Worm (Caenorhabditis elegans) whole organism, mixed stage, embryonic: ENCODE results near the gene Y116A8C.30.

ENCODE experiments used
- M03D4.4 ChIP-seq: sonication (generic microtip); optimal IDR thresholded peaks from 2 replicates; lab custom pipeline; 2017; ENCODE audit warnings: mild to moderate bottlenecking, missing genetic modification characterization, missing compliant biosample characterization
- bed-3 ChIP-seq: fragments of 200-800 bp; sonication (Bioruptor generic); optimal IDR thresholded peaks from 3 replicates; lab custom pipeline; 2018; ENCODE audit warnings: mild to moderate bottlenecking, missing genetic modification characterization, moderate library complexity, missing compliant biosample characterization
- blmp-1 ChIP-seq: fragments of 150-350 bp; optimal IDR thresholded peaks from 2 replicates; lab custom pipeline; 2014; ENCODE audit warnings: missing biosample characterization, missing genetic modification characterization
- ceh-39 ChIP-seq: fragments of 150-350 bp; optimal IDR thresholded peaks from 2 replicates; lab custom pipeline; 2014; ENCODE audit warnings: missing biosample characterization, missing genetic modification characterization
- ceh-43 ChIP-seq: fragments of 200-800 bp; sonication (Bioruptor generic); optimal IDR thresholded peaks from 2 replicates; lab custom pipeline; 2018; ENCODE audit warnings: mild to moderate bottlenecking, missing genetic modification characterization, moderate library complexity, missing compliant biosample characterization
- ceh-83 ChIP-seq: fragments of 200-800 bp; sonication (Bioruptor generic); optimal IDR thresholded peaks from 2 replicates; lab custom pipeline; 2018; ENCODE audit warnings: mild to moderate bottlenecking, missing genetic modification characterization, missing compliant biosample characterization
- ces-1 ChIP-seq: fragments of 150-350 bp; optimal IDR thresholded peaks from 2 replicates; lab custom pipeline; 2014; ENCODE audit warnings: missing biosample characterization, missing genetic modification reagents, missing genetic modification characterization
- cnd-1 ChIP-seq: fragments of 200-800 bp; sonication (Bioruptor generic); optimal IDR thresholded peaks from 2 replicates; lab custom pipeline; 2018; ENCODE audit warnings: mild to moderate bottlenecking, missing genetic modification characterization, missing compliant biosample characterization
- drap-1 ChIP-seq: fragments of 200-800 bp; sonication (Bioruptor generic); optimal IDR thresholded peaks from 3 replicates; lab custom pipeline; 2018; ENCODE audit warnings: mild to moderate bottlenecking, missing genetic modification characterization, missing compliant biosample characterization
- elt-1 ChIP-seq: sonication (generic microtip); optimal IDR thresholded peaks from 2 replicates; lab custom pipeline; 2017; ENCODE audit warnings: missing genetic modification characterization, mild to moderate bottlenecking, missing compliant biosample characterization, antibody characterized with exemption, moderate library complexity, borderline replicate concordance; ENCODE audit not compliant: insufficient read depth
- elt-3 ChIP-seq: fragments of 150-350 bp; optimal IDR thresholded peaks from 2 replicates; lab custom pipeline; 2014; ENCODE audit warnings: missing biosample characterization, missing genetic modification characterization
- flh-1 ChIP-seq: fragments of 200-800 bp; sonication (Bioruptor generic); optimal IDR thresholded peaks from 2 replicates; lab custom pipeline; 2018; ENCODE audit warnings: mild to moderate bottlenecking, missing genetic modification characterization, moderate library complexity, missing compliant biosample characterization
- ham-2 ChIP-seq: fragments of 200-800 bp; sonication (Bioruptor generic); optimal IDR thresholded peaks from 2 replicates; lab custom pipeline; 2018; ENCODE audit warnings: mild to moderate bottlenecking, missing genetic modification characterization, missing compliant biosample characterization
- hlh-1 ChIP-seq: fragments of 150-350 bp; optimal IDR thresholded peaks from 2 replicates; lab custom pipeline; 2014; ENCODE audit warnings: missing biosample characterization, missing genetic modification reagents, missing genetic modification characterization
- lin-13 ChIP-seq: fragments of 150-350 bp; optimal IDR thresholded peaks from 2 replicates; lab custom pipeline; 2014; ENCODE audit warnings: missing biosample characterization, missing genetic modification characterization
- lin-32 ChIP-seq: fragments of 200-800 bp; sonication (Bioruptor generic); optimal IDR thresholded peaks from 2 replicates; lab custom pipeline; 2018; ENCODE audit warnings: mild to moderate bottlenecking, missing genetic modification characterization, missing compliant biosample characterization
- lsy-2 ChIP-seq: fragments of 150-350 bp; optimal IDR thresholded peaks from 2 replicates; lab custom pipeline; 2014; ENCODE audit warnings: missing biosample characterization, missing genetic modification characterization
- mab-5 ChIP-seq: fragments of 150-350 bp; optimal IDR thresholded peaks from 2 replicates; lab custom pipeline; 2014; ENCODE audit warnings: missing biosample characterization, missing genetic modification characterization
- mep-1 ChIP-seq: fragments of 150-350 bp; optimal IDR thresholded peaks from 2 replicates; lab custom pipeline; 2017; ENCODE audit warnings: missing biosample characterization, missing genetic modification reagents, missing genetic modification characterization, inconsistent platforms
- mls-2 ChIP-seq: sonication (generic microtip); optimal IDR thresholded peaks from 2 replicates; lab custom pipeline; 2016; ENCODE audit warnings: mild to moderate bottlenecking, missing genetic modification characterization, moderate library complexity, missing compliant biosample characterization
- nhr-12 ChIP-seq: fragments of 150-350 bp; optimal IDR thresholded peaks from 2 replicates; lab custom pipeline; 2014; ENCODE audit warnings: missing biosample characterization, missing genetic modification characterization
- nhr-2 ChIP-seq: fragments of 150-350 bp; optimal IDR thresholded peaks from 2 replicates; lab custom pipeline; 2014; ENCODE audit warnings: missing biosample characterization, missing genetic modification characterization
- nhr-237 ChIP-seq: fragments of 150-350 bp; optimal IDR thresholded peaks from 2 replicates; lab custom pipeline; 2014; ENCODE audit warnings: missing biosample characterization, missing genetic modification characterization
- nhr-28 ChIP-seq: fragments of 150-350 bp; optimal IDR thresholded peaks from 2 replicates; lab custom pipeline; 2014; ENCODE audit warnings: missing biosample characterization, missing genetic modification characterization
- nhr-76 ChIP-seq: sonication (generic microtip); optimal IDR thresholded peaks from 2 replicates; lab custom pipeline; 2017; ENCODE audit warnings: missing biosample characterization, missing genetic modification characterization
- pha-4 ChIP-seq: fragments of 150-350 bp; optimal IDR thresholded peaks from 2 replicates; lab custom pipeline; 2018; ENCODE audit warnings: missing biosample characterization, missing genetic modification reagents, missing genetic modification characterization
- sem-2 ChIP-seq: fragments of 200-800 bp; sonication (Bioruptor generic); optimal IDR thresholded peaks from 2 replicates; lab custom pipeline; 2018; ENCODE audit warnings: mild to moderate bottlenecking, missing genetic modification characterization, missing compliant biosample characterization
- snpc-4 ChIP-seq: fragments of 150-350 bp; optimal IDR thresholded peaks from 2 replicates; lab custom pipeline; 2014; ENCODE audit warnings: missing biosample characterization, missing genetic modification characterization
- sptf-1 ChIP-seq: sonication (generic microtip); optimal IDR thresholded peaks from 2 replicates; lab custom pipeline; 2017; ENCODE audit warnings: mild to moderate bottlenecking, missing genetic modification characterization, moderate library complexity, missing compliant biosample characterization
- tbx-8 ChIP-seq: fragments of 200-800 bp; sonication (Bioruptor generic); optimal IDR thresholded peaks from 2 replicates; lab custom pipeline; 2018; ENCODE audit warnings: mild to moderate bottlenecking, missing genetic modification characterization, moderate library complexity, missing compliant biosample characterization
- unc-120 ChIP-seq: sonication (generic microtip); optimal IDR thresholded peaks from 2 replicates; lab custom pipeline; 2017; ENCODE audit warnings: missing genetic modification characterization, missing compliant biosample characterization; ENCODE audit not compliant: poor library complexity, severe bottlenecking
- unc-39 ChIP-seq: fragments of 150-350 bp; optimal IDR thresholded peaks from 2 replicates; lab custom pipeline; 2014; ENCODE audit warnings: missing biosample characterization, missing genetic modification characterization
- unc-62 ChIP-seq: fragments of 150-350 bp; optimal IDR thresholded peaks from 2 replicates; lab custom pipeline; 2014; ENCODE audit warnings: missing biosample characterization, missing genetic modification reagents, missing genetic modification characterization
- zip-8 ChIP-seq: fragments of 150-350 bp; optimal IDR thresholded peaks from 2 replicates; lab custom pipeline; 2014; ENCODE audit warnings: missing biosample characterization, missing genetic modification characterization
- ztf-11 ChIP-seq: fragments of 150-350 bp; optimal IDR thresholded peaks from 2 replicates; lab custom pipeline; 2014; ENCODE audit warnings: missing biosample characterization, missing genetic modification characterization

The Y116A8C.30 gene

ce11 chrIV:17096168-17096567, 7.3 kb downstream of the Y116A8C.30 start, which contains the start of gene Y116A8C.27:
Gene Y116A8C.27 (minus strand): TSS chrIV:17096268.
- TF ChIP-seq sem-2 (GFP tag; lab: Kevin White, UChicago), result no peak
- no peak for TF ChIP-seq lin-32 (GFP tag; lab: Kevin White, UChicago)
- TF ChIP-seq mep-1 (tag; lab: Kevin White, UChicago), result no peak
- TF ChIP-seq drap-1 (GFP tag; lab: Kevin White, UChicago), result no peak
- TF ChIP-seq mls-2, result no peak
- no peak for TF ChIP-seq unc-120 (tag; lab: Kevin White, UChicago)
- TF ChIP-seq, all 35 proteins: peak for 0

- TF ChIP-seq sem-2 (GFP tag; lab: Kevin White, UChicago) (no peak), ceh-43 (GFP tag; lab: Kevin White, UChicago) (no peak), bed-3 (no peak), ceh-39 (tag; lab: Kevin White, UChicago) (no peak), zip-8 (tag; lab: Kevin White, UChicago) (no peak), M03D4.4 (tag; lab: Kevin White, UChicago) (no peak), nhr-28 (tag; lab: Kevin White, UChicago) (no peak), ces-1 (GFP tag; lab: Kevin White, UChicago) (no peak), unc-62 (GFP tag; lab: Kevin White, UChicago) (no peak), nhr-76 (tag; lab: Kevin White, UChicago) (no peak), nhr-12 (tag; lab: Kevin White, UChicago) (no peak), mep-1 (tag; lab: Kevin White, UChicago) (no peak), snpc-4 (tag; lab: Kevin White, UChicago) (no peak)
These were observed 9.8 kb downstream of the Y116A8C.30 start, which contains the start of gene Y116A8C.29 for ce11 chrIV:17093701-17094100. Gene Y116A8C.29 (plus strand): TSS chrIV:17094028.

- TF ChIP-seq blmp-1, result no peak
- no peak for TF ChIP-seq nhr-12 (tag; lab: Kevin White, UChicago)
- TF ChIP-seq unc-39, result no peak
- no peak for TF ChIP-seq mep-1 (tag; lab: Kevin White, UChicago)
- TF ChIP-seq elt-1 (tag; lab: Kevin White, UChicago), result no peak
- no peak for TF ChIP-seq zip-8 (tag; lab: Kevin White, UChicago)
- no peak for TF ChIP-seq M03D4.4 (tag; lab: Kevin White, UChicago)
- no peak for TF ChIP-seq mls-2
- TF ChIP-seq hlh-1 (tag; lab: Kevin White, UChicago), result no peak
These were observed 14.7 kb downstream of the Y116A8C.30 start, which contains the start of gene Y116A8C.43 for ce11 chrIV:17088849-17089248. Gene Y116A8C.43 (plus strand): TSS chrIV:17088851.

ce11 chrIV:17087384-17088099, 16.0 kb downstream of the Y116A8C.30 start, which contains the start of the genes snx-13 and snr-1:
Gene snx-13 (minus strand): TSS chrIV:17087438.
Gene snr-1 (plus strand): TSS chrIV:17088049.
- TF ChIP-seq mls-2 (peak; percentile 86), snpc-4 (tag; lab: Kevin White, UChicago) (no peak), sptf-1 (tag; lab: Kevin White, UChicago) (peak; percentile 98), pha-4 (tag; lab: Kevin White, UChicago) (peak; percentile 50), ceh-83 (GFP tag; lab: Kevin White, UChicago) (peak; percentile 90), elt-1 (tag; lab: Kevin White, UChicago) (no peak), flh-1 (peak; percentile 33), cnd-1 (peak; percentile 92), elt-3 (tag; lab: Kevin White, UChicago) (no peak), ceh-39 (tag; lab: Kevin White, UChicago) (peak; percentile 58), nhr-12 (tag; lab: Kevin White, UChicago) (no peak), nhr-237 (tag; lab: Kevin White, UChicago) (peak; percentile 58), lsy-2 (tag; lab: Kevin White, UChicago) (peak; percentile 72), M03D4.4 (tag; lab: Kevin White, UChicago) (peak; percentile 88), drap-1 (GFP tag; lab: Kevin White, UChicago) (peak; percentile 87), ztf-11 (tag; lab: Kevin White, UChicago) (no peak), mab-5 (no peak), ces-1 (GFP tag; lab: Kevin White, UChicago) (peak; percentile 71), unc-62 (GFP tag; lab: Kevin White, UChicago) (no peak), hlh-1 (tag; lab: Kevin White, UChicago) (no peak), lin-13 (tag; lab: Kevin White, UChicago) (peak; percentile 66), nhr-76 (tag; lab: Kevin White, UChicago) (no peak), ceh-43 (GFP tag; lab: Kevin White, UChicago) (peak; percentile 82), unc-39 (no peak), lin-32 (GFP tag; lab: Kevin White, UChicago) (peak; percentile 84), nhr-28 (tag; lab: Kevin White, UChicago) (no peak), tbx-8 (GFP tag; lab: Kevin White, UChicago) (peak; percentile 90), bed-3 (peak; percentile 82), unc-120 (tag; lab: Kevin White, UChicago) (peak; percentile 51), sem-2 (GFP tag; lab: Kevin White, UChicago) (peak; percentile 80), nhr-2 (tag; lab: Kevin White, UChicago) (no peak), mep-1 (tag; lab: Kevin White, UChicago) (peak; percentile 77), ham-2 (GFP tag; lab: Kevin White, UChicago) (peak; percentile 58)
